Worm (Caenorhabditis elegans) whole organism, L2 larva: ENCODE data around the gene C16B8.4.

ENCODE experiments used
- C34F6.9 ChIP-seq: fragments of 150-350 bp; optimal IDR thresholded peaks from 2 replicates; lab custom pipeline; 2014; ENCODE audit warnings: missing biosample characterization, missing genetic modification characterization
- F13H6.1 ChIP-seq: sonication (generic microtip); optimal IDR thresholded peaks from 2 replicates; lab custom pipeline; 2016; ENCODE audit warnings: missing genetic modification characterization, missing compliant biosample characterization
- R02D3.7 ChIP-seq: fragments of 150-350 bp; optimal IDR thresholded peaks from 2 replicates; lab custom pipeline; 2014; ENCODE audit warnings: missing biosample characterization, missing genetic modification characterization
- Y55F3AM.14 ChIP-seq: fragments of 200-800 bp; sonication (Bioruptor generic); optimal IDR thresholded peaks from 2 replicates; lab custom pipeline; 2018; ENCODE audit warnings: mild to moderate bottlenecking, missing genetic modification characterization, missing compliant biosample characterization
- ZK546.5 ChIP-seq: sonication (generic microtip); optimal IDR thresholded peaks from 2 replicates; lab custom pipeline; 2017; ENCODE audit warnings: missing biosample characterization, missing genetic modification characterization
- aly-2 ChIP-seq: fragments of 150-350 bp; optimal IDR thresholded peaks from 2 replicates; lab custom pipeline; 2014; ENCODE audit warnings: missing biosample characterization, missing genetic modification characterization
- ceh-16 ChIP-seq: fragments of 150-350 bp; optimal IDR thresholded peaks from 2 replicates; lab custom pipeline; 2014; ENCODE audit warnings: missing biosample characterization, missing genetic modification characterization
- ceh-82 ChIP-seq: fragments of 150-350 bp; optimal IDR thresholded peaks from 2 replicates; lab custom pipeline; 2014; ENCODE audit warnings: missing biosample characterization, missing genetic modification characterization
- crh-2 ChIP-seq: sonication (generic microtip); optimal IDR thresholded peaks from 2 replicates; lab custom pipeline; 2017; ENCODE audit warnings: missing biosample characterization, missing genetic modification characterization
- egl-27 ChIP-seq: sonication (generic microtip); optimal IDR thresholded peaks from 3 replicates; lab custom pipeline; 2017; ENCODE audit warnings: missing biosample characterization, missing genetic modification reagents, missing genetic modification characterization
- elt-1 ChIP-seq: fragments of 150-350 bp; optimal IDR thresholded peaks from 2 replicates; lab custom pipeline; 2014; ENCODE audit warnings: missing biosample characterization, missing genetic modification characterization
- fos-1 ChIP-seq: fragments of 150-350 bp; optimal IDR thresholded peaks from 2 replicates; lab custom pipeline; 2014; ENCODE audit warnings: missing biosample characterization, missing genetic modification characterization
- gmeb-1 ChIP-seq: fragments of 150-350 bp; optimal IDR thresholded peaks from 2 replicates; lab custom pipeline; 2014; ENCODE audit warnings: missing biosample characterization, missing genetic modification characterization
- lin-11 ChIP-seq: fragments of 150-350 bp; sonication (generic microtip); optimal IDR thresholded peaks from 2 replicates; lab custom pipeline; 2014; ENCODE audit warnings: missing biosample characterization, missing genetic modification characterization, inconsistent platforms, mixed read lengths
- lin-13 ChIP-seq: fragments of 150-350 bp; optimal IDR thresholded peaks from 2 replicates; lab custom pipeline; 2014; ENCODE audit warnings: missing biosample characterization, missing genetic modification reagents, missing genetic modification characterization
- lin-39 ChIP-seq: fragments of 150-350 bp; optimal IDR thresholded peaks from 2 replicates; lab custom pipeline; 2014; ENCODE audit warnings: missing biosample characterization, missing genetic modification reagents, missing genetic modification characterization
- lsy-2 ChIP-seq, 2 experiments: fragments of 150-350 bp in 1 of 2; sonication (generic microtip) in 1 of 2; optimal IDR thresholded peaks; 2 replicates each; lab custom pipeline; 2014 to 2017; ENCODE audit warnings: missing biosample characterization in 2 of 2, missing genetic modification characterization in 2 of 2
- mab-5 ChIP-seq: fragments of 150-350 bp; optimal IDR thresholded peaks from 2 replicates; lab custom pipeline; 2014; ENCODE audit warnings: missing biosample characterization, missing genetic modification characterization
- mbf-1 ChIP-seq: sonication (generic microtip); optimal IDR thresholded peaks from 2 replicates; lab custom pipeline; 2017; ENCODE audit warnings: missing biosample characterization, missing genetic modification characterization
- mdl-1 ChIP-seq, 2 experiments: fragments of 150-350 bp in 1 of 2; sonication (generic microtip) in 1 of 2; optimal IDR thresholded peaks; 2 replicates each; lab custom pipeline; 2017; ENCODE audit warnings: missing biosample characterization in 2 of 2, missing genetic modification characterization in 2 of 2
- nhr-10 ChIP-seq: sonication (generic microtip); optimal IDR thresholded peaks from 2 replicates; lab custom pipeline; 2017; ENCODE audit warnings: missing biosample characterization, missing genetic modification characterization
- nhr-129 ChIP-seq: fragments of 150-350 bp; optimal IDR thresholded peaks from 2 replicates; lab custom pipeline; 2014; ENCODE audit warnings: missing biosample characterization, missing genetic modification characterization
- nhr-21 ChIP-seq: fragments of 150-350 bp; optimal IDR thresholded peaks from 2 replicates; lab custom pipeline; 2014; ENCODE audit warnings: missing biosample characterization, missing genetic modification characterization
- nhr-23 ChIP-seq: fragments of 150-350 bp; optimal IDR thresholded peaks from 2 replicates; lab custom pipeline; 2014; ENCODE audit warnings: missing biosample characterization, missing genetic modification reagents, missing genetic modification characterization
- nhr-237 ChIP-seq: fragments of 150-350 bp; optimal IDR thresholded peaks from 2 replicates; lab custom pipeline; 2014; ENCODE audit warnings: missing biosample characterization, missing genetic modification characterization
- nhr-6 ChIP-seq: fragments of 150-350 bp; optimal IDR thresholded peaks from 2 replicates; lab custom pipeline; 2014; ENCODE audit warnings: missing biosample characterization, missing genetic modification characterization
- nhr-77 ChIP-seq: fragments of 150-350 bp; optimal IDR thresholded peaks from 2 replicates; lab custom pipeline; 2014; ENCODE audit warnings: missing biosample characterization, missing genetic modification characterization
- peb-1 ChIP-seq: fragments of 150-350 bp; optimal IDR thresholded peaks from 2 replicates; lab custom pipeline; 2014; ENCODE audit warnings: missing biosample characterization, missing genetic modification characterization
- sem-4 ChIP-seq: fragments of 150-350 bp; optimal IDR thresholded peaks from 2 replicates; lab custom pipeline; 2014; ENCODE audit warnings: missing biosample characterization, missing genetic modification reagents, missing genetic modification characterization
- sma-3 ChIP-seq: sonication (generic microtip); optimal IDR thresholded peaks from 2 replicates; lab custom pipeline; 2016; ENCODE audit warnings: missing genetic modification reagents, missing genetic modification characterization, missing compliant biosample characterization
- sma-9 ChIP-seq, 2 experiments: fragments of 150-350 bp in 1 of 2; sonication (generic microtip) in 1 of 2; optimal IDR thresholded peaks; 2 replicates each; lab custom pipeline; 2014 to 2016; ENCODE audit warnings: missing genetic modification characterization in 2 of 2, mild to moderate bottlenecking in 1 of 2, missing biosample characterization in 1 of 2, missing compliant biosample characterization in 1 of 2, missing genetic modification reagents in 1 of 2, moderate library complexity in 1 of 2
- unc-55 ChIP-seq: fragments of 150-350 bp; sonication (generic microtip); optimal IDR thresholded peaks from 3 replicates; lab custom pipeline; 2014; ENCODE audit warnings: missing biosample characterization, missing genetic modification reagents, missing genetic modification characterization
- unc-62 ChIP-seq: fragments of 150-350 bp; optimal IDR thresholded peaks from 2 replicates; lab custom pipeline; 2014; ENCODE audit warnings: missing biosample characterization, missing genetic modification reagents, missing genetic modification characterization
- zag-1 ChIP-seq: fragments of 150-350 bp; optimal IDR thresholded peaks from 2 replicates; lab custom pipeline; 2014; ENCODE audit warnings: missing biosample characterization, missing genetic modification characterization
- ztf-1 ChIP-seq: fragments of 200-800 bp; sonication (Bioruptor generic); conservative IDR thresholded peaks from 2 replicates; pipeline ENCODE4 v1.3.6; 2022; ENCODE audit warnings: missing genetic modification characterization, missing compliant biosample characterization
- ztf-11 ChIP-seq: sonication (generic microtip); optimal IDR thresholded peaks from 2 replicates; lab custom pipeline; 2017; ENCODE audit warnings: missing biosample characterization, missing genetic modification characterization

Gene C16B8.4

DNA sequence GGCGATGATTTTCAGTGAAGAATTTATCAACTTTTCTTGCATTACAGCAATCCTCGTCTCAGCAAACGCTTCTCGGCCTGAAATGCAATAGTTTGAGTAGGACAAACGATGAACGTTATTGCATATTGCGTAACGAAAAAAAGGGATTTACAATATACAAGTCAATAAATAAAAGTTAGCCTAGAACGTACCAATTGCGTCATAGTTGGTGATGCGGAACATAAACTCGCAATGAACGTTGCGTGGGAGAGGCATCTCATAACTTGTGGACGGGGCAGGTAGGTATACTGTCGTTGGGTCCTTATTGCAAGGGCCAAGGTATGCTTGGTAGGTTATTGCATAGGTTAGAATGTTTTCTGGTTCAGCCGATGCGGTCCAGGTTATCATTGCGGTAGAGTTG lies 2.6 kb downstream of the C16B8.4 start:
- TF ChIP-seq peb-1 (tag; lab: Kevin White, UChicago), result no peak

DNA sequence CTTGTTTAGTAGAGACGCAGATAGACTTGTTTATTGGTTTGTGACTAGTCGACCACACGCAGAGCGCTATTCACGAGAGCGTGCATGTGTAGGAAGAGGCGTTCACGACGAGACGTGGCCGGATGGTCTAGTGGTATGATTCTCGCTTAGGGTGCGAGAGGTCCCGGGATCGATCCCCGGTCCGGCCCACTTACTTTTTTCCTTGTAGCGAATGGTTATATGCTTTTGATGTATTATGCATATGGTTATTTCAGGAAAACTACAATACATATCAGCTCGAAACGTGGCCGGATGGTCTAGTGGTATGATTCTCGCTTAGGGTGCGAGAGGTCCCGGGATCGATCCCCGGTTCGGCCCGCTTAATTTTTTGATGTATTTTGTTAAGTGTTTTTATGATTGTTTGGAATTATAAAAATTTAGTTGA lies 3.4 kb downstream of the C16B8.4 start:
- peak; percentile 59 for TF ChIP-seq unc-55 (GFP tag; lab: Kevin White, UChicago)
- no peak for TF ChIP-seq elt-1 (tag; lab: Kevin White, UChicago)
- TF ChIP-seq gmeb-1 (tag; lab: Kevin White, UChicago), result peak; percentile 67
- peak; percentile 70 for TF ChIP-seq fos-1 (tag; lab: Kevin White, UChicago)
- peak; percentile 89 for TF ChIP-seq nhr-129 (tag; lab: Kevin White, UChicago)
- TF ChIP-seq egl-27, result peak; percentile 59
- TF ChIP-seq ztf-1, result no peak
- peak; percentile 84 for TF ChIP-seq crh-2 (tag; lab: Kevin White, UChicago)
- peak; percentile 48 for TF ChIP-seq nhr-21 (tag; lab: Kevin White, UChicago)
- no peak for TF ChIP-seq Y55F3AM.14 (GFP tag; lab: Kevin White, UChicago)
- peak in 1 of 2 experiments; percentile 69 for TF ChIP-seq lsy-2 (tag; optimal IDR thresholded peaks at IDR 0.05; lab: Kevin White, UChicago)
- TF ChIP-seq C34F6.9 (tag; lab: Kevin White, UChicago), result peak; percentile 47
- TF ChIP-seq nhr-77, result no peak
- TF ChIP-seq mbf-1 (tag; lab: Kevin White, UChicago), result no peak
- no peak for TF ChIP-seq peb-1 (tag; lab: Kevin White, UChicago)
- TF ChIP-seq lin-39 (tag; lab: Kevin White, UChicago), result no peak
- no peak for TF ChIP-seq aly-2 (tag; lab: Kevin White, UChicago)
- peak; percentile 68 for TF ChIP-seq F13H6.1
- TF ChIP-seq sem-4, result no peak
- peak; percentile 72 for TF ChIP-seq sma-9 (GFP tag; optimal IDR thresholded peaks at IDR 0.05; lab: Kevin White, UChicago)
- no peak for TF ChIP-seq sma-9 (tag; optimal IDR thresholded peaks at IDR 0.05; lab: Kevin White, UChicago)
- peak in 1 of 2 experiments; percentile 44 for TF ChIP-seq mdl-1 (tag; optimal IDR thresholded peaks at IDR 0.05; lab: Kevin White, UChicago)
- TF ChIP-seq ztf-11 (tag; lab: Kevin White, UChicago), result no peak
- TF ChIP-seq nhr-237 (tag; lab: Kevin White, UChicago), result no peak
- no peak for TF ChIP-seq nhr-6 (tag; lab: Kevin White, UChicago)
- TF ChIP-seq zag-1 (tag; lab: Kevin White, UChicago), result peak; percentile 37
- no peak for TF ChIP-seq ceh-82 (tag; lab: Kevin White, UChicago)
- TF ChIP-seq mab-5 (tag; lab: Kevin White, UChicago), result peak; percentile 67
- TF ChIP-seq unc-62 (GFP tag; lab: Kevin White, UChicago), result no peak
- peak; percentile 67 for TF ChIP-seq lin-13 (GFP tag; lab: Kevin White, UChicago)
- TF ChIP-seq sma-3 (GFP tag; lab: Kevin White, UChicago), result peak; percentile 76
- no peak for TF ChIP-seq R02D3.7 (tag; lab: Kevin White, UChicago)
- peak; percentile 68 for TF ChIP-seq lin-11 (tag; lab: Kevin White, UChicago)

DNA sequence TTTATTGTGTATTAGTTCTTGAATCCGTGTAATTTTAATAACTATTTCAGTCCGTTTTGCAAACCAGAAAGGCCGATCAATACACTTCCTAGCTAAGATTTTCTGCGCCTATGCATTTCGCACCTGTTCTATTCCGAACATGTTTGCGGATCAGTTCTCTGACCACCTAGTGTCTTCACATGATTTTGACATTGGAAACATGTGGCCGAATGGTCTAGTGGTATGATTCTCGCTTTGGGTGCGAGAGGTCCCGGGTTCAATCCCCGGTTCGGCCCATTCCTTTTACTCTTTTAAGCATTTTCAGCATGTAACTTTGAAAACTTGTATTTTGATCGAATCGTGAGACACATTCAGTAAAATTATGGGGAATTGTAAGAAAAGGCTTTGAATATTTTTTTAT lies 4.1 kb downstream of the C16B8.4 start:
- TF ChIP-seq ceh-16 (tag; lab: Kevin White, UChicago) (no peak), nhr-129 (tag; lab: Kevin White, UChicago) (peak; percentile 49), crh-2 (tag; lab: Kevin White, UChicago) (peak; percentile 25), nhr-10 (tag; lab: Kevin White, UChicago) (no peak), unc-62 (GFP tag; lab: Kevin White, UChicago) (no peak), elt-1 (tag; lab: Kevin White, UChicago) (no peak), lsy-2 (tag; optimal IDR thresholded peaks at IDR 0.05; lab: Kevin White, UChicago) (no peak), nhr-23 (tag; lab: Kevin White, UChicago) (no peak), mab-5 (tag; lab: Kevin White, UChicago) (no peak), ZK546.5 (tag; lab: Kevin White, UChicago) (no peak), C34F6.9 (tag; lab: Kevin White, UChicago) (no peak), nhr-6 (tag; lab: Kevin White, UChicago) (no peak), sma-9 (GFP tag; optimal IDR thresholded peaks at IDR 0.05; lab: Kevin White, UChicago) (peak; percentile 18), sma-9 (tag; optimal IDR thresholded peaks at IDR 0.05; lab: Kevin White, UChicago) (no peak)
